Worm (Caenorhabditis elegans) whole organism, L4 larva: Measurements from ENCODE around the gene npr-2.

Experiments
- F37D6.2 ChIP-seq: sonication (generic microtip); optimal IDR thresholded peaks from 2 replicates; lab custom pipeline; 2016; ENCODE audit warnings: mild to moderate bottlenecking, missing genetic modification characterization, missing compliant biosample characterization
- F44E2.7 ChIP-seq: fragments of 200-800 bp; sonication (Bioruptor generic); IDR thresholded peaks from 2 replicates; pipeline ENCODE4 v2.1.2; 2022; ENCODE audit warnings: missing genetic modification characterization, missing compliant biosample characterization
- R02D3.7 ChIP-seq: fragments of 150-350 bp; sonication (generic microtip); optimal IDR thresholded peaks from 3 replicates; lab custom pipeline; 2014; ENCODE audit warnings: missing biosample characterization, missing genetic modification characterization
- T20F7.1 ChIP-seq: fragments of 200-800 bp; sonication (Bioruptor generic); optimal IDR thresholded peaks from 2 replicates; lab custom pipeline; 2018; ENCODE audit warnings: mild to moderate bottlenecking, missing genetic modification characterization, missing compliant biosample characterization
- Y48G9A.11 ChIP-seq: fragments of 200-800 bp; sonication (Bioruptor generic); IDR thresholded peaks from 2 replicates; pipeline ENCODE4 v1.3.6; 2022; ENCODE audit warnings: missing genetic modification reagents, missing genetic modification characterization, missing compliant biosample characterization
- aha-1 ChIP-seq: fragments of 150-350 bp; peaks from one replicate; lab custom pipeline; 2014; ENCODE audit warnings: missing biosample characterization, missing genetic modification characterization
- ama-1 ChIP-seq: fragments of 150-350 bp; optimal IDR thresholded peaks from 2 replicates; lab custom pipeline; 2014; ENCODE audit warnings: inconsistent platforms, mixed read lengths
- arid-1 ChIP-seq: fragments of 200-800 bp; sonication (Bioruptor generic); conservative IDR thresholded peaks from 2 replicates; pipeline ENCODE4 v1.3.6; 2022; ENCODE audit warnings: missing genetic modification reagents, missing genetic modification characterization, missing compliant biosample characterization
- attf-4 ChIP-seq: sonication (generic microtip); optimal IDR thresholded peaks from 3 replicates; lab custom pipeline; 2017; ENCODE audit warnings: missing biosample characterization, missing genetic modification characterization
- ceh-44 ChIP-seq: fragments of 200-800 bp; sonication (Bioruptor generic); IDR thresholded peaks from 2 replicates; pipeline ENCODE4 v1.3.6; 2022; ENCODE audit warnings: missing genetic modification reagents, missing genetic modification characterization, missing compliant biosample characterization
- ceh-82 ChIP-seq: sonication (generic microtip); optimal IDR thresholded peaks from 2 replicates; lab custom pipeline; 2017; ENCODE audit warnings: missing biosample characterization, missing genetic modification characterization
- daf-12 ChIP-seq: fragments of 150-350 bp; optimal IDR thresholded peaks from 2 replicates; lab custom pipeline; 2014; ENCODE audit warnings: missing biosample characterization, missing genetic modification reagents, missing genetic modification characterization
- daf-16 ChIP-seq, 3 experiments: sonication (generic microtip); optimal IDR thresholded peaks; 2 replicates each; lab custom pipeline; 2016 to 2017; ENCODE audit warnings: missing genetic modification characterization in 3 of 3, missing genetic modification reagents in 3 of 3, mild to moderate bottlenecking in 2 of 3, missing compliant biosample characterization in 2 of 3, missing biosample characterization in 1 of 3, moderate library complexity in 1 of 3
- dmd-6 ChIP-seq: fragments of 200-800 bp; sonication (Bioruptor generic); IDR thresholded peaks from 2 replicates; pipeline ENCODE4 v1.3.6; 2022; ENCODE audit warnings: missing genetic modification reagents, missing genetic modification characterization, missing compliant biosample characterization
- dmd-8 ChIP-seq: fragments of 200-800 bp; sonication (Bioruptor generic); IDR thresholded peaks from 2 replicates; pipeline ENCODE4 v1.3.6; 2022; ENCODE audit warnings: missing genetic modification characterization, missing compliant biosample characterization
- dmd-9 ChIP-seq: fragments of 200-800 bp; sonication (Bioruptor generic); IDR thresholded peaks from 2 replicates; pipeline ENCODE4 v1.3.6; 2022; ENCODE audit warnings: missing genetic modification reagents, missing genetic modification characterization, missing compliant biosample characterization
- dpl-1 ChIP-seq: fragments of 150-350 bp; optimal IDR thresholded peaks from 2 replicates; lab custom pipeline; 2014; ENCODE audit warnings: missing biosample characterization, missing genetic modification reagents, missing genetic modification characterization
- duxl-1 ChIP-seq: sonication (generic microtip); optimal IDR thresholded peaks from 2 replicates; lab custom pipeline; 2016; ENCODE audit warnings: mild to moderate bottlenecking, missing genetic modification characterization, moderate library complexity, missing compliant biosample characterization; ENCODE audit not compliant: poor library complexity
- dve-1 ChIP-seq: sonication (generic microtip); optimal IDR thresholded peaks from 2 replicates; lab custom pipeline; 2017; ENCODE audit warnings: antibody characterized with exemption, mild to moderate bottlenecking, missing genetic modification characterization, missing compliant biosample characterization; ENCODE audit not compliant: insufficient read depth
- egl-27 ChIP-seq: sonication (generic microtip); optimal IDR thresholded peaks from 3 replicates; lab custom pipeline; 2017; ENCODE audit warnings: missing biosample characterization, missing genetic modification reagents, missing genetic modification characterization
- hlh-11 ChIP-seq: fragments of 200-800 bp; sonication (Bioruptor generic); optimal IDR thresholded peaks from 2 replicates; lab custom pipeline; 2018; ENCODE audit warnings: mild to moderate bottlenecking, missing genetic modification characterization, missing compliant biosample characterization
- hlh-30 ChIP-seq: sonication (generic microtip); optimal IDR thresholded peaks from 2 replicates; lab custom pipeline; 2017; ENCODE audit warnings: antibody characterized with exemption, mild to moderate bottlenecking, missing genetic modification characterization, missing compliant biosample characterization; ENCODE audit not compliant: insufficient read depth
- hmg-1.1 ChIP-seq: fragments of 200-800 bp; sonication (Bioruptor generic); IDR thresholded peaks from 2 replicates; pipeline ENCODE4 v1.3.6; 2022; ENCODE audit warnings: missing genetic modification reagents, missing genetic modification characterization, missing compliant biosample characterization
- lin-29 ChIP-seq: fragments of 200-800 bp; sonication (Bioruptor generic); IDR thresholded peaks from 2 replicates; pipeline ENCODE4 v1.3.6; 2022; ENCODE audit warnings: missing genetic modification reagents, missing genetic modification characterization, missing compliant biosample characterization
- lin-38 ChIP-seq: fragments of 200-800 bp; sonication (Bioruptor generic); IDR thresholded peaks from 2 replicates; pipeline ENCODE4 v1.3.6; 2022; ENCODE audit warnings: missing genetic modification reagents, missing genetic modification characterization, missing compliant biosample characterization
- lin-39 ChIP-seq: fragments of 150-350 bp; optimal IDR thresholded peaks from 2 replicates; lab custom pipeline; 2014; ENCODE audit warnings: missing biosample characterization, missing genetic modification reagents, missing genetic modification characterization
- lsy-2 ChIP-seq, 2 experiments: fragments of 150-350 bp in 1 of 2; sonication (generic microtip) in 1 of 2; optimal IDR thresholded peaks; 2 replicates each; lab custom pipeline; 2014 to 2017; ENCODE audit warnings: missing biosample characterization in 2 of 2, missing genetic modification characterization in 2 of 2
- madf-9 ChIP-seq: fragments of 200-800 bp; sonication (Bioruptor generic); conservative IDR thresholded peaks from 2 replicates; pipeline ENCODE4 v1.3.6; 2022; ENCODE audit warnings: missing genetic modification reagents, missing genetic modification characterization, missing compliant biosample characterization
- mes-2 ChIP-seq: sonication (generic microtip); optimal IDR thresholded peaks from 2 replicates; lab custom pipeline; 2016; ENCODE audit warnings: missing genotype, mild to moderate bottlenecking, missing genetic modification characterization, missing compliant biosample characterization; ENCODE audit not compliant: poor library complexity, severe bottlenecking
- mxl-2 ChIP-seq: fragments of 200-800 bp; sonication (Bioruptor generic); conservative IDR thresholded peaks from 2 replicates; pipeline ENCODE4 v1.3.6; 2022; ENCODE audit warnings: missing genetic modification reagents, missing genetic modification characterization, missing compliant biosample characterization
- nhr-102 ChIP-seq: sonication (generic microtip); optimal IDR thresholded peaks from 2 replicates; lab custom pipeline; 2016; ENCODE audit warnings: mild to moderate bottlenecking, missing genetic modification characterization, moderate library complexity, missing compliant biosample characterization
- nhr-237 ChIP-seq: sonication (generic microtip); optimal IDR thresholded peaks from 2 replicates; lab custom pipeline; 2017; ENCODE audit warnings: missing biosample characterization, missing genetic modification characterization
- nhr-25 ChIP-seq: sonication (generic microtip); optimal IDR thresholded peaks from 2 replicates; lab custom pipeline; 2017; ENCODE audit warnings: missing genetic modification characterization, mild to moderate bottlenecking, missing compliant biosample characterization, antibody characterized with exemption, moderate library complexity, borderline replicate concordance; ENCODE audit not compliant: insufficient read depth
- nhr-6 ChIP-seq: fragments of 150-350 bp; optimal IDR thresholded peaks from 2 replicates; lab custom pipeline; 2014; ENCODE audit warnings: missing biosample characterization, missing genetic modification characterization
- nhr-77 ChIP-seq: fragments of 150-350 bp; optimal IDR thresholded peaks from 2 replicates; lab custom pipeline; 2014; ENCODE audit warnings: missing biosample characterization, missing genetic modification characterization
- php-3 ChIP-seq: fragments of 200-800 bp; sonication (Bioruptor generic); IDR thresholded peaks from 2 replicates; pipeline ENCODE4 v1.3.6; 2022; ENCODE audit warnings: missing genetic modification reagents, missing genetic modification characterization, missing compliant biosample characterization
- snpc-1.2 ChIP-seq: fragments of 200-800 bp; sonication (Bioruptor generic); IDR thresholded peaks from 2 replicates; pipeline ENCODE4 v1.3.6; 2022; ENCODE audit warnings: missing genetic modification reagents, missing genetic modification characterization, missing compliant biosample characterization
- tra-1 ChIP-seq: fragments of 200-800 bp; sonication (Bioruptor generic); IDR thresholded peaks from 2 replicates; pipeline ENCODE4 v1.3.6; 2022; ENCODE audit warnings: missing genetic modification reagents, missing genetic modification characterization, missing compliant biosample characterization
- unc-130 ChIP-seq: sonication (generic microtip); optimal IDR thresholded peaks from 2 replicates; lab custom pipeline; 2016; ENCODE audit warnings: missing genetic modification reagents, missing genetic modification characterization, missing compliant biosample characterization
- unc-39 ChIP-seq: sonication (generic microtip); optimal IDR thresholded peaks from 2 replicates; lab custom pipeline; 2017; ENCODE audit warnings: missing biosample characterization, missing genetic modification characterization
- vab-7 ChIP-seq: fragments of 200-800 bp; sonication (Bioruptor generic); IDR thresholded peaks from 2 replicates; pipeline ENCODE4 v1.3.6; 2022; ENCODE audit warnings: missing genetic modification reagents, missing genetic modification characterization, missing compliant biosample characterization
- zag-1 ChIP-seq: fragments of 150-350 bp; optimal IDR thresholded peaks from 2 replicates; lab custom pipeline; 2014; ENCODE audit warnings: missing biosample characterization, missing genetic modification characterization
- zip-2 ChIP-seq: fragments of 150-350 bp; optimal IDR thresholded peaks from 2 replicates; lab custom pipeline; 2014; ENCODE audit warnings: missing biosample characterization, missing genetic modification characterization
- ztf-7 ChIP-seq: fragments of 150-350 bp; optimal IDR thresholded peaks from 2 replicates; lab custom pipeline; 2014; ENCODE audit warnings: missing biosample characterization, missing genetic modification characterization

The npr-2 gene

ce11 chrIV:9525682-9526416 is 54.1 kb downstream of the npr-2 start, which contains the start of gene elo-1 (continued):
- TF ChIP-seq lin-29 (GFP tag; lab: Robert Waterston, UW) (no peak), nhr-237 (tag; lab: Kevin White, UChicago) (no peak), hlh-11 (tag; lab: Kevin White, UChicago) (peak; percentile 83), ceh-82 (no peak), unc-130 (GFP tag; lab: Kevin White, UChicago) (no peak), php-3 (GFP tag; lab: Robert Waterston, UW) (peak; percentile 77; the same call in 1 of the 2 replicates), snpc-1.2 (GFP tag; lab: Robert Waterston, UW) (no peak), aha-1 (tag; lab: Kevin White, UChicago) (no peak), attf-4 (tag; lab: Kevin White, UChicago) (no peak), tra-1 (GFP tag; lab: Robert Waterston, UW) (peak; percentile 64; the same call in 1 of the 2 replicates), lin-38 (GFP tag; lab: Robert Waterston, UW) (no peak), nhr-77 (tag; lab: Kevin White, UChicago) (peak; percentile 53), R02D3.7 (no peak), F37D6.2 (tag; lab: Kevin White, UChicago) (no peak), lin-39 (tag; lab: Kevin White, UChicago) (no peak), ceh-44 (GFP tag; lab: Robert Waterston, UW) (no peak), dmd-8 (GFP tag; lab: Robert Waterston, UW) (no peak), mxl-2 (GFP tag; lab: Robert Waterston, UW) (no peak), daf-12 (tag; lab: Kevin White, UChicago) (no peak)

DNA sequence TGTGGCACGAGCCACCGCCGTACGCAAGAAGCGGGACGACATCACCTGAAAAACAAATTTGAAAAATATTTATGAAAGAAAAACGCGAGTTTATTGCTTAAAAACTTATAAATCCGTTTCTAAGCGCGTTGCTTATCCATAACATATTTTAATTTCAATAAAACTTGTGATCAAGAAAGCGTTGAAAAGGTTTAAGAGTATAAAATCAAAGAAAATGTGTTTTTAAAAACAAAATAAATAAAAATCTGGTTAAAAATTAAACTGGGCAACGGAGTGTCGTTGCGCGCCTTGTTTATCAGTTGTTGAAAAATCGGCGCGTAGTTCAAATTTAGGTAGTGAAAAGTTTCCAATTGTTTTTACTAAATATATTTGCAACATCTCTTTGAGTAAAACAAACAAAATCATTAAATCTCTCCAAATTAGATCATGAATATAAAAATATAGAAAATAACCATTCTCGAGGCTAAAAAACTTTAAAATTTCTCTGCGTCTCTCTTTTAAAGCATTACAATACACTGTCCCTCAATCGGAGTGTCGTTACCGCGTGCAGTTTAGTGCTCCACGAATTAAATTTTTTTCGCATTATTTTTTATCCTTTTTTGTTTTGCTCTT is 55.0 kb downstream of the npr-2 start, which contains the start of gene ndua-5:
Gene ndua-5, minus strand, starts transcription at position 51 of the 612 bp plus-strand sequence.
- TF ChIP-seq dve-1 (tag; lab: Kevin White, UChicago) (peak; percentile 34), zag-1 (no peak), T20F7.1 (GFP tag; lab: Kevin White, UChicago) (peak; percentile 96), daf-16 (GFP tag; optimal IDR thresholded peaks at IDR 0.05; lab: Kevin White, UChicago) (no peak), daf-16 (tag; optimal IDR thresholded peaks at IDR 0.05; lab: Kevin White, UChicago) (peak; percentile 40), hlh-30 (peak; percentile 12), egl-27 (tag; lab: Kevin White, UChicago) (no peak), mes-2 (peak; percentile 36), dpl-1 (GFP tag; lab: Kevin White, UChicago) (peak; percentile 88), lsy-2 (tag; optimal IDR thresholded peaks at IDR 0.05; lab: Kevin White, UChicago) (peak in 1 of 2 experiments; percentile 62), duxl-1 (tag; lab: Kevin White, UChicago) (no peak), ztf-7 (no peak), nhr-6 (tag; lab: Kevin White, UChicago) (peak; percentile 56), Y48G9A.11 (GFP tag; lab: Robert Waterston, UW) (peak; percentile 95), hmg-1.1 (GFP tag; lab: Robert Waterston, UW) (peak; percentile 38; the same call in 1 of the 2 replicates), aha-1 (tag; lab: Kevin White, UChicago) (peak; percentile 9), dmd-6 (no peak)
- TF ChIP-seq, all 104 proteins: peak for 11

DNA sequence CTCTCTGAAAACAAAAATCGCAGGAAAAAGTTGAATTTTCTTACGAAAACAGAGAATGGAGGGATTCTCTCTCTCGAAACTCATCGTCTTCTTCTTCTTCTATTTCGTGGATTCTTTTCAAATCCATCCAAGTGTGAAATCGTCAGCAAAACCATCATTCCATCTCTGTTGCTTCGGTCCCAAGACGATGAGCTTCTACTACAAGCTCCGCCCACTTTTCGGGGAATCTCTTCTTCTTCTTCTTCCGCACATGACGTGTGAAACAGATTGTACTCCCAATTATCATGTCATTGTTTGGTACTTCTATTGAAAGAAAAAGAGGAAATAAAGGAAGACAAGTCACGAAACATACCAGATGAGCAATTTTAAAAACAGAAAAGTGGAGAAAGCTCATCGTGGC is 56.8 kb downstream of the npr-2 start:
- TF ChIP-seq dve-1 (tag; lab: Kevin White, UChicago) = no peak
- TF ChIP-seq F37D6.2 (tag; lab: Kevin White, UChicago) = no peak
- TF ChIP-seq mes-2 = no peak
- TF ChIP-seq unc-39 (tag; lab: Kevin White, UChicago) = no peak
- no peak for TF ChIP-seq F44E2.7
- TF ChIP-seq dmd-9 (GFP tag; lab: Robert Waterston, UW) = no peak
- no peak for TF ChIP-seq lin-38 (GFP tag; lab: Robert Waterston, UW)
- no peak for TF ChIP-seq nhr-25
- no peak for TF ChIP-seq madf-9 (GFP tag; lab: Robert Waterston, UW)
- no peak for TF ChIP-seq dmd-8 (GFP tag; lab: Robert Waterston, UW)
- no peak for TF ChIP-seq zip-2 (tag; lab: Kevin White, UChicago)
- no peak for TF ChIP-seq vab-7 (GFP tag; lab: Robert Waterston, UW)
- TF ChIP-seq hlh-11 (tag; lab: Kevin White, UChicago) = no peak
- TF ChIP-seq arid-1 (GFP tag; lab: Robert Waterston, UW) = no peak
- no peak for TF ChIP-seq nhr-102 (tag; lab: Kevin White, UChicago)
- TF ChIP-seq ama-1 = no peak
- TF ChIP-seq ceh-44 (GFP tag; lab: Robert Waterston, UW) = no peak
- TF ChIP-seq, all 104 proteins: peak for 0
